Worm (Caenorhabditis elegans): ENCODE measurements around the gene T22F3.10.
"Not testable (repeated sequence)": the region's sequence is repeated elsewhere in the genome, so short reads cannot be mapped to it uniquely, and the experiment has no call there.

Gene T22F3.10

ce11 chrV:3575759-3576158 lies 35.8 kb downstream of the T22F3.10 start, which contains the start of gene grl-27:
Gene grl-27 (minus strand): TSS chrV:3575859.
- TF ChIP-seq nhr-28 (tag; optimal IDR thresholded peaks at IDR 0.05), result no peak
- no peak for TF ChIP-seq sdz-12 (GFP tag; optimal IDR thresholded peaks at IDR 0.05)
- TF ChIP-seq daf-8 (GFP tag; IDR thresholded peaks at IDR 0.05), result no peak
- TF ChIP-seq hlh-30 (tag; optimal IDR thresholded peaks at IDR 0.05; ENCODE audit: insufficient read depth), result no peak
- TF ChIP-seq dmd-6 (GFP tag; IDR thresholded peaks at IDR 0.05), result no peak
- TF ChIP-seq nhr-25 (tag; optimal IDR thresholded peaks at IDR 0.05; ENCODE audit: borderline replicate concordance, insufficient read depth), result no peak
- no peak for TF ChIP-seq T20F7.1 (GFP tag; optimal IDR thresholded peaks at IDR 0.05)
- TF ChIP-seq F37D6.2 (tag; optimal IDR thresholded peaks at IDR 0.05), result no peak
- TF ChIP-seq vab-7 (GFP tag; IDR thresholded peaks at IDR 0.05), result no peak

DNA sequence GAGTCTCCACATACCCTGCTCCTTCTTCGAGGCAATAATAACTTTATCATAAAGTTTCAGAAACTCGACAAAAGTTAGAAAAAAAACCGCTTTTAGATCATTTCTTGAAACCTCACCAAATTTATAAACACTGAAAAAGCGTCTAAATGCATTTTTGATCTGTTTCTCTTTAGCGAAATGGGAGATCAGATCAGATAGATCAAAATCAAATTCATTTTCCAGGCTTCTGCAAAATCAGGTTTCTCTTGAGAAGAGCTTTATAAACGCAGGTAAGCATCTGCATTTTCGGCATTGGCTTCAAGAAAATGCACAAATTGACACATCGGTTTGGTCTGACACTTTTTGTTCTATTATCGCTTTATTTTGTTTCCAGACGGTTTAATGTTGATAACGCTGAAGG lies 39.1 kb downstream of the T22F3.10 start, which contains the start of gene F40C5.1:
F40C5.1 (plus strand) TSS at position 301 of the 400 bp plus-strand sequence.
- TF ChIP-seq ZK337.2, lin-29, snpc-1.2 (GFP tag; IDR thresholded peaks at IDR 0.05): not testable (repeated sequence)

DNA sequence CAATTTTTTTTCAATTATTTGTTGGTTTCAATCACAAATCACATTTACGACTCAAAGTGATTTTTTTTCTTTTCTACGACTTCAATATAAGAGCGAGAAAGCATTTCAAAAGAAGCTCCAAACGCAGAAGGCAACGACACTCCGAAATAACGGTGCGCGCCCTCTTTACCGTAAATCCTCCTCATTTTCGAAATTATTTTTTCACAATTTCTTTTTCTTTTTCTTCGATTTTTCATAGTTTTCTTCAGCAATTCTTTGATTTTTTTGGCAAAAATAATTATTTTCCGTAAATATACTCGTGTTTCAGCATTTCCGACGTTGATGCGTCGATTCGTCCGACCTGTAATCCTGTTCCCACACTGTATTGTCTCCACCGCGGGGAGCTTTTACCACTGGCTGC lies 40.9 kb downstream of the T22F3.10 start, which contains the start of gene F40C5.2:
F40C5.2 (plus strand) TSS at position 301 of the 400 bp plus-strand sequence.
- TF ChIP-seq egl-43 (GFP tag; IDR thresholded peaks at IDR 0.05); aly-2 (tag; optimal IDR thresholded peaks at IDR 0.05); T26A8.4 (GFP tag; IDR thresholded peaks at IDR 0.05): not testable (repeated sequence)

ce11 chrV:3564335-3564734 lies 47.2 kb downstream of the T22F3.10 start, which contains the start of gene T24A6.17:
Gene T24A6.17 (minus strand): TSS chrV:3564435.
- not testable (repeated sequence) for TF ChIP-seq php-3 (GFP tag; IDR thresholded peaks at IDR 0.05); nhr-48 (tag; optimal IDR thresholded peaks at IDR 0.05); nhr-76 (tag; optimal IDR thresholded peaks at IDR 0.05)

DNA sequence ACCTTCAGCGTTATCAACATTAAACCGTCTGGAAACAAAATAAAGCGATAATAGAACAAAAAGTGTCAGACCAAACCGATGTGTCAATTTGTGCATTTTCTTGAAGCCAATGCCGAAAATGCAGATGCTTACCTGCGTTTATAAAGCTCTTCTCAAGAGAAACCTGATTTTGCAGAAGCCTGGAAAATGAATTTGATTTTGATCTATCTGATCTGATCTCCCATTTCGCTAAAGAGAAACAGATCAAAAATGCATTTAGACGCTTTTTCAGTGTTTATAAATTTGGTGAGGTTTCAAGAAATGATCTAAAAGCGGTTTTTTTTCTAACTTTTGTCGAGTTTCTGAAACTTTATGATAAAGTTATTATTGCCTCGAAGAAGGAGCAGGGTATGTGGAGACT lies 48.7 kb downstream of the T22F3.10 start, which contains the start of gene T24A6.16:
T24A6.16 (minus strand) TSS at position 101 of the 400 bp plus-strand sequence.
- TF ChIP-seq unc-62 (GFP tag; optimal IDR thresholded peaks at IDR 0.05 in 1 of 2); unc-62 (tag; optimal IDR thresholded peaks at IDR 0.05); zag-1 (tag; optimal IDR thresholded peaks at IDR 0.05); egl-27 (tag; optimal IDR thresholded peaks at IDR 0.05): not testable (repeated sequence)

DNA sequence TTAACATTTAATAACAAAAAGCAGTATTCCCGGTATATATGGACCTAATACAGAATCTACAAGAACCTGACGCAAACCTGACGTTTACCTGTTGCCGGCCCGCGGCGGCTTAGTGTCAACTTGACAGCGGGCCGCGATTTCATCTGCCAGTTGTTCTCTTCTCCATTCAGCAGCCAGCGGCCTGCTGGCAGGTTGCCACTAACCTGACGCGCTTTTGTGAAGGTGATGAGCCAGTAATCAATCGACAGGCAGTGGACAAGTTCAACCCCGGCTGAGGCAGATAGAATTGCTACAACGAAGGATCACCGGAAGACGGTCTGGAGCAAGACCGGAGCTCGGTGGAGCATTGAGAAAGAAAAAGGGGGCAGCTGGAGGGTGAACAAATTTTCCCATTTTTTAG lies 51.9 kb downstream of the T22F3.10 start:
- peak; percentile 58; the same call in 1 of the 2 replicates for TF ChIP-seq set-16 (GFP tag; IDR thresholded peaks at IDR 0.05)

ce11 chrV:3558744-3559143 lies 52.8 kb downstream of the T22F3.10 start, which contains the start of gene T24A6.1:
Gene T24A6.1 (plus strand): TSS chrV:3559044.
- not testable (repeated sequence) for TF ChIP-seq nhr-111 (GFP tag; optimal IDR thresholded peaks at IDR 0.05); nhr-48 (tag; optimal IDR thresholded peaks at IDR 0.05); daf-8 (GFP tag; IDR thresholded peaks at IDR 0.05)

DNA sequence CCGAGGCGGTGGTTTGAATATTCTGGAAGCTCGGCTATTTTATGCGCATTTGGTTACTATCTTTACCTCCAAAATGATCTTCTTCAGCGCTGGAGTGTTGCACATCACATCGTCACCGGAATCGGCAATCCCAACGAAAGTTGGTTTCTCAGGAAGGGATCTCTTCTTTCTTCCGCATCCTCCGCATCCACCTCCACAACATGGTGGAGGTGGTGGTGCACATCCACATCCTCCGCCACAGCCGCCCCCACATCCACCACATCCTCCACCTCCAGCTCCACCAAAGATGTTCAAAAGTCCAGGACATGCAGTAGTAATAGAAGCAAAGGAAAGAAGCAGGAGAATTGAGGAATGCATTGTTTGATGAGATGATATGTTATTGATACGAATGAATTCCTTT lies 54.1 kb downstream of the T22F3.10 start, which contains the start of gene grl-31:
grl-31 (minus strand) TSS at position 357 of the 400 bp plus-strand sequence.
- TF ChIP-seq mep-1 (tag; optimal IDR thresholded peaks at IDR 0.05) (no peak), lir-3 (tag; optimal IDR thresholded peaks at IDR 0.05) (no peak), dpl-1 (GFP tag; optimal IDR thresholded peaks at IDR 0.05) (no peak), zag-1 (tag; optimal IDR thresholded peaks at IDR 0.05) (no peak), mxl-2 (GFP tag; conservative IDR thresholded peaks at IDR 0.05) (no peak), Y75B8A.6 (GFP tag; IDR thresholded peaks at IDR 0.05) (no peak), lin-39 (tag; optimal IDR thresholded peaks at IDR 0.05) (no peak), set-16 (GFP tag; IDR thresholded peaks at IDR 0.05) (peak; percentile 51), nhr-11 (tag; optimal IDR thresholded peaks at IDR 0.05) (no peak), lim-7 (GFP tag; IDR thresholded peaks at IDR 0.05) (peak; percentile 21; the same call in 1 of the 2 replicates), Y5F2A.4 (GFP tag; optimal IDR thresholded peaks at IDR 0.05) (no peak), ztf-7 (tag; optimal IDR thresholded peaks at IDR 0.05) (no peak), unc-130 (GFP tag; optimal IDR thresholded peaks at IDR 0.05) (no peak), zip-11 (GFP tag; IDR thresholded peaks at IDR 0.05) (no peak), dmd-6 (GFP tag; IDR thresholded peaks at IDR 0.05) (no peak)

All from whole organism, L4 larva.